Worm (Caenorhabditis elegans): ENCODE data around the gene T06C12.14.
"Not testable (repeated sequence)": the region's sequence is repeated elsewhere in the genome, so short reads cannot be mapped to it uniquely, and the experiment has no call there.

Gene T06C12.14

DNA sequence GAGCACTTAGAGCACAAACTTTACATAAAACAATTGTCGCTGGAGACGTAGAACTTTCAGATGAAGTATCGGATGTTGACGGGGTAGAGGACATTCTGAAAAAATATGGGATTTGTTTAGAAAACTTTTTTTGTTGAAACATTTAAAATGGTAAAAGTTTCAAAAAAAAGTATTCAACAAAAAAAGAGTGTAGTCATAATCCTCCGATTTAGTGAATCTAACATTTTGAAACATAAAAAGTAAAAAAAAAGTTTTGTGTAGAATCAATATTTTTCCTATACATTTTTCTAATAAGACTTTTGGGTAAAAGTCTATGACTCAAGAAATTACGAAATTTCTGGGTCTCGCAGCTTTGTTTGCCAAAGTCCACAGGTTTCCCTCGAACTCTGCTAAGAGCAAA, 3.1 kb upstream of the T06C12.14 start, which contains the start of gene nhr-213:
Gene nhr-213 (minus strand): TSS at position 101 of the 400 bp plus-strand sequence.
- TF ChIP-seq nhr-237 (tag; optimal IDR thresholded peaks at IDR 0.05) (no peak), sptf-1 (tag; optimal IDR thresholded peaks at IDR 0.05) (no peak), blmp-1 (tag; optimal IDR thresholded peaks at IDR 0.05) (no peak), hlh-1 (tag; optimal IDR thresholded peaks at IDR 0.05) (no peak), snpc-4 (tag; optimal IDR thresholded peaks at IDR 0.05) (no peak), nhr-12 (tag; optimal IDR thresholded peaks at IDR 0.05) (no peak), unc-62 (GFP tag; optimal IDR thresholded peaks at IDR 0.05) (no peak), ces-1 (GFP tag; optimal IDR thresholded peaks at IDR 0.05) (no peak), cnd-1 (tag; optimal IDR thresholded peaks at IDR 0.05) (no peak)

DNA sequence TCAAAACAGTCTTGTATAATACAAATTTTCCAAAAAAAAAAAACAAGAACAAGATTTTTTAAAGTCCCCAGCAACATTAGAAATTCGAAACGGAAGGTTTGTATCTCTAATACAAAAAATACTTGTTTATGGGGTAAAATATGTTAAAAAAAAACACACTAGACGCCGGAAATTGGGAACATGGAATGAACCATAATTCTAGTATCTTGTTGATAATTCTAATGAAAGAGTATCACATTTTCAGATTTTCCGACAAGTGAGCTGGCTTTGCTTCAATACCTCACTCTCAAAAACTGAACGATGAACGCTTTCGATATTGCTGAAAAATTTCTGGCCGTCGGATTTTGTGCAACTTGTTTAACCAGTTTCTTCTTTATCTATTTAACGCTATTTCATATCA, 2.1 kb upstream of the T06C12.14 start, which contains the start of gene str-60:
Gene str-60 (plus strand): TSS at position 301 of the 400 bp plus-strand sequence.
- no peak for TF ChIP-seq lsy-2 (tag; optimal IDR thresholded peaks at IDR 0.05)
- TF ChIP-seq snpc-4 (tag; optimal IDR thresholded peaks at IDR 0.05) = no peak
- TF ChIP-seq lin-13 (tag; optimal IDR thresholded peaks at IDR 0.05) = no peak
- no peak for TF ChIP-seq ceh-39 (tag; optimal IDR thresholded peaks at IDR 0.05)
- TF ChIP-seq cnd-1 (tag; optimal IDR thresholded peaks at IDR 0.05) = no peak
- TF ChIP-seq ztf-11 (tag; optimal IDR thresholded peaks at IDR 0.05) = no peak
- TF ChIP-seq ceh-43 (GFP tag; optimal IDR thresholded peaks at IDR 0.05) = no peak
- no peak for TF ChIP-seq hlh-1 (tag; optimal IDR thresholded peaks at IDR 0.05)
- TF ChIP-seq zip-8 (tag; optimal IDR thresholded peaks at IDR 0.05) = no peak
- TF ChIP-seq tbx-8 (GFP tag; optimal IDR thresholded peaks at IDR 0.05) = no peak
- no peak for TF ChIP-seq elt-1 (tag; optimal IDR thresholded peaks at IDR 0.05; ENCODE audit: borderline replicate concordance, insufficient read depth)
- no peak for TF ChIP-seq ham-2 (GFP tag; optimal IDR thresholded peaks at IDR 0.05)
- TF ChIP-seq bed-3 (GFP tag; optimal IDR thresholded peaks at IDR 0.05) = no peak
- TF ChIP-seq flh-1 (GFP tag; optimal IDR thresholded peaks at IDR 0.05) = no peak
- no peak for TF ChIP-seq ces-1 (GFP tag; optimal IDR thresholded peaks at IDR 0.05)
- no peak for TF ChIP-seq nhr-12 (tag; optimal IDR thresholded peaks at IDR 0.05)
- no peak for TF ChIP-seq nhr-76 (tag; optimal IDR thresholded peaks at IDR 0.05)

DNA sequence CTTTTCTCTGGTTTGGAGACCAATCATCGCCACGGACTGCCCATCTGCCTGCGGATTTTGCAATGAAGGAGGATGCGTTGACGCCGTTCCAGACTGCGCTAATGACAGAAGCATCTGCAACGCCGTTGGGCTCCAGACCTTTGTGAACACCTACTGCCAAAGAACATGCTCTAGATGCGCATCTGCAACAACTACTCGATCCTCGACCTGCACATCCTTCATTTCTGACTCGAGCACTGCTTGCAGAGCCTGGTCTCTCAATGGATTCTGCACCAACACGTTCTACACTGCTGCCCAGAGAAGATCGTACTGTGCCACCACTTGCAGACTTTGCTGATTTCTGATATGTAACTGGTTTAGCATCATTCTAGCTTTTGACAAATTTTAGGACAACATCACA, 768 bp downstream of the T06C12.14 start:
- no peak for TF ChIP-seq lin-13 (tag; optimal IDR thresholded peaks at IDR 0.05)
- no peak for TF ChIP-seq drap-1 (GFP tag; optimal IDR thresholded peaks at IDR 0.05)
- no peak for TF ChIP-seq nhr-12 (tag; optimal IDR thresholded peaks at IDR 0.05)

DNA sequence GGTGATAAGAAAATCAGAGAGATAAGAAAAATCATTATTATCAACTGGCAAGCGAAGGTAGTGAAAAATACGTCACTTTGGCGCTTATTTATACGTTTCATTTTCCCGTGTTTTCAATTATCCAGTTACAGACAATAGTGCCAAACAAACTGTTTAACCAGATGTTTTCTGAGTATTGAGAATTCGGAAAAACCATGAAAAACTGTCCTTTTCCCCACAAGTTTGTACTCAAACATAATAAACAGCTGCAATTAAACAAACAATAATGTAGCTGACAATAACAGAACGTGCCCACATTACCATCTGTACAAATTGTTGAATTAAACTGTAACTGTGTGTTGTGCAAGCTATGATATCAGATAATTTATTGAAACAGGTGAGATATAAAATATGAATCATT, 5.7 kb downstream of the T06C12.14 start, which contains the start of the genes F35E8.1 and F35E8.2:
Gene F35E8.1 (minus strand): TSS at position 101 of the 400 bp plus-strand sequence.
Gene F35E8.2 (plus strand): TSS at position 132 of the 400 bp plus-strand sequence.
- not testable (repeated sequence) for TF ChIP-seq nhr-237 (tag; optimal IDR thresholded peaks at IDR 0.05); unc-120 (tag; optimal IDR thresholded peaks at IDR 0.05; ENCODE audit: poor library complexity, severe bottlenecking); ceh-39 (tag; optimal IDR thresholded peaks at IDR 0.05)

- TF ChIP-seq flh-1 (GFP tag; optimal IDR thresholded peaks at IDR 0.05) (no peak), pha-4 (tag; optimal IDR thresholded peaks at IDR 0.05) (no peak), snpc-4 (tag; optimal IDR thresholded peaks at IDR 0.05) (no peak), bed-3 (GFP tag; optimal IDR thresholded peaks at IDR 0.05) (no peak), blmp-1 (tag; optimal IDR thresholded peaks at IDR 0.05) (no peak)
Measured at ce11 chrV:15911848-15912247, 12.1 kb downstream of the T06C12.14 start, which contains the start of gene F35E8.6. TSS of gene F35E8.6 (plus strand) at chrV:15912148.

DNA sequence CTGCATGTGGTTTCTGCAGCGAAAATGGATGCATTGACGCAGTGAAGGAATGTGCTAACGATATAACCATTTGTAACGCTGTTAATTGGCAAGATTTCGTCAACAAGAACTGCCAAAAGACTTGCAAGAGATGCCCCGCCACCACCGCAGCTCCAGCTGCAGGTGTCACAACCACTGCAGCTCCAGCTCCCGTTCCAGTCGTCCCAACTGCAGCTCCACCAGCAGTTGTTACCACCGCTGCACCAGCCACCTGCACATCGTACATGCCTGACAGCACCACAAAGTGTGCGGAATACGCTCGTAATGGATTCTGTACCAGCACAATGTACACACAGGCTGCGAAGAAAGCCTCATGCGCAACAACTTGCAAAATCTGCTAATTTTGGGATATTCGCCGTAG, 12.9 kb downstream of the T06C12.14 start:
- TF ChIP-seq drap-1 (GFP tag; optimal IDR thresholded peaks at IDR 0.05) (no peak), tbx-8 (GFP tag; optimal IDR thresholded peaks at IDR 0.05) (no peak), nhr-28 (tag; optimal IDR thresholded peaks at IDR 0.05) (no peak), ceh-39 (tag; optimal IDR thresholded peaks at IDR 0.05) (no peak), mls-2 (tag; optimal IDR thresholded peaks at IDR 0.05) (no peak), ztf-11 (tag; optimal IDR thresholded peaks at IDR 0.05) (no peak), unc-39 (tag; optimal IDR thresholded peaks at IDR 0.05) (no peak), nhr-2 (tag; optimal IDR thresholded peaks at IDR 0.05) (no peak), sem-2 (GFP tag; optimal IDR thresholded peaks at IDR 0.05) (no peak), nhr-12 (tag; optimal IDR thresholded peaks at IDR 0.05) (no peak), lsy-2 (tag; optimal IDR thresholded peaks at IDR 0.05) (no peak), unc-62 (GFP tag; optimal IDR thresholded peaks at IDR 0.05) (no peak), hlh-1 (tag; optimal IDR thresholded peaks at IDR 0.05) (no peak), ham-2 (GFP tag; optimal IDR thresholded peaks at IDR 0.05) (no peak), nhr-76 (tag; optimal IDR thresholded peaks at IDR 0.05) (no peak), unc-120 (tag; optimal IDR thresholded peaks at IDR 0.05; ENCODE audit: poor library complexity, severe bottlenecking) (no peak), sptf-1 (tag; optimal IDR thresholded peaks at IDR 0.05) (no peak)

All from whole organism, mixed stage, embryonic.